Worm (Caenorhabditis elegans) whole organism, early embryonic: Measurements from ENCODE around the gene wrt-1.

ENCODE experiments used
- B0310.2 ChIP-seq: sonication (generic microtip); optimal IDR thresholded peaks from 2 replicates; lab custom pipeline; 2016; ENCODE audit warnings: mild to moderate bottlenecking, missing genetic modification characterization, missing compliant biosample characterization
- F13C5.2 ChIP-seq: sonication (generic microtip); optimal IDR thresholded peaks from 2 replicates; lab custom pipeline; 2017; ENCODE audit warnings: mild to moderate bottlenecking, missing genetic modification characterization, inconsistent platforms, missing compliant biosample characterization
- aly-1 ChIP-seq: sonication (generic microtip); optimal IDR thresholded peaks from 2 replicates; lab custom pipeline; 2016; ENCODE audit warnings: missing genetic modification characterization, missing compliant biosample characterization
- ama-1 ChIP-seq: fragments of 150-350 bp; optimal IDR thresholded peaks from 2 replicates; lab custom pipeline; 2014
- ceh-13 ChIP-seq: fragments of 200-800 bp; sonication (Bioruptor generic); optimal IDR thresholded peaks from 2 replicates; lab custom pipeline; 2018; ENCODE audit warnings: mild to moderate bottlenecking, missing genetic modification characterization, missing compliant biosample characterization
- ceh-36 ChIP-seq: sonication (generic microtip); optimal IDR thresholded peaks from 2 replicates; lab custom pipeline; 2016; ENCODE audit warnings: missing genetic modification characterization, inconsistent platforms, missing compliant biosample characterization
- ets-7 ChIP-seq: sonication (generic microtip); optimal IDR thresholded peaks from 2 replicates; lab custom pipeline; 2016; ENCODE audit warnings: missing genotype, missing genetic modification characterization, missing compliant biosample characterization
- flt-1 ChIP-seq: fragments of 200-800 bp; sonication (Bioruptor generic); IDR thresholded peaks from 2 replicates; pipeline ENCODE4 v1.3.6; 2022; ENCODE audit warnings: missing genetic modification characterization, missing compliant biosample characterization
- hmbx-1 ChIP-seq: sonication (generic microtip); optimal IDR thresholded peaks from 2 replicates; lab custom pipeline; 2016; ENCODE audit warnings: mild to moderate bottlenecking, missing genetic modification characterization, missing compliant biosample characterization
- hmg-4 ChIP-seq: fragments of 200-800 bp; sonication (Bioruptor generic); optimal IDR thresholded peaks from 2 replicates; lab custom pipeline; 2018; ENCODE audit warnings: mild to moderate bottlenecking, missing genetic modification characterization, missing compliant biosample characterization
- hnd-1 ChIP-seq: sonication (generic microtip); optimal IDR thresholded peaks from 2 replicates; lab custom pipeline; 2016; ENCODE audit warnings: missing genetic modification characterization, missing compliant biosample characterization
- pes-1 ChIP-seq: fragments of 200-800 bp; sonication (Bioruptor generic); IDR thresholded peaks from 2 replicates; pipeline ENCODE4 v1.3.6; 2022; ENCODE audit warnings: missing genetic modification reagents, missing genetic modification characterization, missing compliant biosample characterization
- sea-1 ChIP-seq: fragments of 200-800 bp; sonication (Bioruptor generic); conservative IDR thresholded peaks from 2 replicates; pipeline ENCODE4 v1.3.6; 2022; ENCODE audit warnings: missing genetic modification characterization, missing compliant biosample characterization
- tbx-37 ChIP-seq: fragments of 200-800 bp; sonication (Bioruptor generic); conservative IDR thresholded peaks from 2 replicates; pipeline ENCODE4 v1.3.6; 2022; ENCODE audit warnings: missing genetic modification reagents, missing genetic modification characterization, missing compliant biosample characterization

- TF ChIP-seq aly-1 (tag; lab: Kevin White, UChicago) = no peak
- TF ChIP-seq tbx-37 = no peak
- TF ChIP-seq ceh-13 = no peak
- TF ChIP-seq ama-1 (lab: Kevin White, UChicago) = no peak
- TF ChIP-seq F13C5.2 = no peak
- TF ChIP-seq hmbx-1 = no peak
- TF ChIP-seq hnd-1 (tag; lab: Kevin White, UChicago) = no peak
- TF ChIP-seq B0310.2 (tag; lab: Kevin White, UChicago) = no peak
- no peak for TF ChIP-seq hmg-4 (GFP tag; lab: Kevin White, UChicago)
- TF ChIP-seq pes-1 = no peak
- no peak for TF ChIP-seq flt-1 (GFP tag; lab: Robert Waterston, UW)
- no peak for TF ChIP-seq sea-1
- TF ChIP-seq ceh-36 = no peak
- TF ChIP-seq ets-7 (tag; lab: Kevin White, UChicago) = no peak
Measured at ce11 chrII:7521420-7521819, 9.4 kb upstream of the wrt-1 start.
